Worm (Caenorhabditis elegans) whole organism, young adult: ENCODE data around the gene kin-26.

Experiments
- B0336.3 ChIP-seq: fragments of 200-800 bp; sonication (Bioruptor generic); IDR thresholded peaks from 2 replicates; pipeline ENCODE4 v1.3.6; 2022; ENCODE audit warnings: missing genetic modification characterization, missing compliant biosample characterization
- C06A6.2 ChIP-seq: fragments of 200-800 bp; sonication (Bioruptor generic); conservative IDR thresholded peaks from 2 replicates; pipeline ENCODE4 v1.3.6; 2022; ENCODE audit warnings: missing genetic modification characterization, missing compliant biosample characterization
- F23B12.7 ChIP-seq: sonication (generic microtip); optimal IDR thresholded peaks from 2 replicates; lab custom pipeline; 2017; ENCODE audit warnings: missing genetic modification characterization, mild to moderate bottlenecking, missing compliant biosample characterization, antibody characterized with exemption, moderate library complexity; ENCODE audit not compliant: insufficient read depth
- F33H1.4 ChIP-seq: fragments of 200-800 bp; sonication (Bioruptor generic); IDR thresholded peaks from 2 replicates; pipeline ENCODE4 v1.3.6; 2022; ENCODE audit warnings: missing genetic modification reagents, missing genetic modification characterization, missing compliant biosample characterization
- F57C9.4 ChIP-seq: sonication (generic microtip); optimal IDR thresholded peaks from 2 replicates; lab custom pipeline; 2017; ENCODE audit warnings: mild to moderate bottlenecking, missing genetic modification characterization, missing compliant biosample characterization
- K12H6.12 ChIP-seq: fragments of 200-800 bp; sonication (Bioruptor generic); optimal IDR thresholded peaks from 2 replicates; lab custom pipeline; 2018; ENCODE audit warnings: mild to moderate bottlenecking, missing genetic modification characterization, missing compliant biosample characterization
- Y79H2A.3 ChIP-seq: fragments of 200-800 bp; sonication (Bioruptor generic); conservative IDR thresholded peaks from 2 replicates; pipeline ENCODE4 v1.3.6; 2022; ENCODE audit warnings: missing genetic modification reagents, missing genetic modification characterization, missing compliant biosample characterization
- Y95B8A.8 ChIP-seq: fragments of 200-800 bp; sonication (Bioruptor generic); IDR thresholded peaks from 2 replicates; pipeline ENCODE4 v1.3.6; 2022; ENCODE audit warnings: missing genetic modification reagents, missing genetic modification characterization, missing compliant biosample characterization
- atf-7 ChIP-seq: sonication (generic microtip); optimal IDR thresholded peaks from 2 replicates; lab custom pipeline; 2017; ENCODE audit warnings: mild to moderate bottlenecking, missing genetic modification characterization, missing compliant biosample characterization
- bed-1 ChIP-seq: fragments of 200-800 bp; sonication (Bioruptor generic); IDR thresholded peaks from 2 replicates; pipeline ENCODE4 v1.3.6; 2022; ENCODE audit warnings: missing genetic modification reagents, missing genetic modification characterization, missing compliant biosample characterization
- bed-2 ChIP-seq: fragments of 200-800 bp; sonication (Bioruptor generic); IDR thresholded peaks from 2 replicates; pipeline ENCODE4 v1.3.6; 2022; ENCODE audit warnings: missing genetic modification reagents, missing genetic modification characterization, missing compliant biosample characterization
- ccch-3 ChIP-seq: fragments of 200-800 bp; sonication (Bioruptor generic); optimal IDR thresholded peaks from 2 replicates; lab custom pipeline; 2018; ENCODE audit warnings: mild to moderate bottlenecking, missing genetic modification characterization, missing compliant biosample characterization
- ceh-100 ChIP-seq: fragments of 200-800 bp; sonication (Bioruptor generic); IDR thresholded peaks from 2 replicates; pipeline ENCODE4 v1.3.6; 2022; ENCODE audit warnings: missing genetic modification reagents, missing genetic modification characterization, missing compliant biosample characterization
- ceh-40 ChIP-seq: fragments of 200-800 bp; sonication (Bioruptor generic); IDR thresholded peaks from 2 replicates; pipeline ENCODE4 v1.3.6; 2022; ENCODE audit warnings: missing genetic modification characterization, missing compliant biosample characterization
- chd-7 ChIP-seq: sonication (generic microtip); optimal IDR thresholded peaks from 2 replicates; lab custom pipeline; 2016; ENCODE audit warnings: mild to moderate bottlenecking, missing genetic modification characterization, moderate library complexity, missing compliant biosample characterization
- efl-1 ChIP-seq: fragments of 150-350 bp; optimal IDR thresholded peaks from 2 replicates; lab custom pipeline; 2014; ENCODE audit warnings: missing biosample characterization, missing genetic modification reagents, missing genetic modification characterization
- egrh-3 ChIP-seq: fragments of 200-800 bp; sonication (Bioruptor generic); IDR thresholded peaks from 2 replicates; pipeline ENCODE4 v1.3.6; 2022; ENCODE audit warnings: missing genetic modification reagents, missing genetic modification characterization, missing compliant biosample characterization
- hmg-1.2 ChIP-seq: fragments of 200-800 bp; sonication (Bioruptor generic); IDR thresholded peaks from 2 replicates; pipeline ENCODE4 v1.3.6; 2022; ENCODE audit warnings: missing genetic modification reagents, missing genetic modification characterization, missing compliant biosample characterization
- let-607 ChIP-seq, 2 experiments: fragments of 200-800 bp in 1 of 2; sonication (Bioruptor generic) in 1 of 2; sonication (generic microtip) in 1 of 2; optimal IDR thresholded peaks; 2 replicates each; lab custom pipeline; 2016 to 2018; ENCODE audit warnings: mild to moderate bottlenecking in 2 of 2, missing compliant biosample characterization in 2 of 2, missing genetic modification characterization in 2 of 2, moderate library complexity in 2 of 2, missing genotype in 1 of 2
- lin-35 ChIP-seq, 3 experiments: fragments of 150-350 bp in 2 of 3; sonication (generic microtip) in 1 of 3; optimal IDR thresholded peaks; 2 replicates each; lab custom pipeline; 2014 to 2018; ENCODE audit warnings: missing biosample characterization in 3 of 3, missing genetic modification characterization in 3 of 3, missing genetic modification reagents in 3 of 3
- lin-40 ChIP-seq: sonication (generic microtip); optimal IDR thresholded peaks from 2 replicates; lab custom pipeline; 2016; ENCODE audit warnings: missing genetic modification characterization, mild to moderate bottlenecking, missing compliant biosample characterization, missing genotype, missing genetic modification reagents
- lin-54 ChIP-seq: fragments of 200-800 bp; sonication (Bioruptor generic); optimal IDR thresholded peaks from 2 replicates; lab custom pipeline; 2018; ENCODE audit warnings: mild to moderate bottlenecking, missing genetic modification characterization, missing compliant biosample characterization
- lir-1 ChIP-seq: fragments of 200-800 bp; sonication (Bioruptor generic); conservative IDR thresholded peaks from 2 replicates; pipeline ENCODE4 v1.3.6; 2022; ENCODE audit warnings: missing genetic modification reagents, missing genetic modification characterization, missing compliant biosample characterization
- madf-3 ChIP-seq: fragments of 200-800 bp; sonication (Bioruptor generic); IDR thresholded peaks from 2 replicates; pipeline ENCODE4 v1.3.6; 2022; ENCODE audit warnings: missing genetic modification reagents, missing genetic modification characterization, missing compliant biosample characterization
- mes-4 ChIP-seq: sonication (generic microtip); optimal IDR thresholded peaks from 2 replicates; lab custom pipeline; 2016; ENCODE audit warnings: missing genotype, missing genetic modification characterization, missing compliant biosample characterization
- nhr-120 ChIP-seq: fragments of 200-800 bp; sonication (Bioruptor generic); IDR thresholded peaks from 2 replicates; pipeline ENCODE4 v1.3.6; 2022; ENCODE audit warnings: missing genetic modification characterization, missing compliant biosample characterization
- nhr-27 ChIP-seq: fragments of 200-800 bp; sonication (Bioruptor generic); optimal IDR thresholded peaks from 2 replicates; lab custom pipeline; 2018; ENCODE audit warnings: mild to moderate bottlenecking, missing genetic modification characterization, moderate library complexity, missing compliant biosample characterization
- nhr-80 ChIP-seq: sonication (generic microtip); optimal IDR thresholded peaks from 2 replicates; lab custom pipeline; 2016; ENCODE audit warnings: missing genetic modification characterization, missing compliant biosample characterization
- rpc-1 ChIP-seq, 2 experiments: fragments of 150-350 bp in 1 of 2; sonication (generic microtip) in 1 of 2; optimal IDR thresholded peaks; 2 replicates each; lab custom pipeline; 2014 to 2018; ENCODE audit warnings: missing biosample characterization in 1 of 2, missing genetic modification characterization in 1 of 2, missing genetic modification reagents in 1 of 2, missing genotype in 1 of 2
- sdz-38 ChIP-seq: sonication (generic microtip); optimal IDR thresholded peaks from 2 replicates; lab custom pipeline; 2016; ENCODE audit warnings: missing genotype, missing genetic modification characterization, missing compliant biosample characterization
- snpc-4 ChIP-seq, 5 experiments: fragments of 150-350 bp in 1 of 5; sonication (generic microtip) in 4 of 5; optimal IDR thresholded peaks; 2 replicates each; lab custom pipeline; 2014 to 2018; ENCODE audit warnings: missing genetic modification characterization in 5 of 5, missing biosample characterization in 3 of 5, antibody characterized with exemption in 2 of 5, mild to moderate bottlenecking in 2 of 5, missing compliant biosample characterization in 2 of 5, missing genotype in 2 of 5, moderate library complexity in 2 of 5, missing genetic modification reagents in 1 of 5
- sptf-2 ChIP-seq: fragments of 200-800 bp; sonication (Bioruptor generic); optimal IDR thresholded peaks from 2 replicates; lab custom pipeline; 2018; ENCODE audit warnings: mild to moderate bottlenecking, missing genetic modification characterization, missing compliant biosample characterization
- tbp1 ChIP-seq: fragments of 200-800 bp; sonication (Bioruptor generic); optimal IDR thresholded peaks from 2 replicates; lab custom pipeline; 2018; ENCODE audit warnings: mild to moderate bottlenecking, missing genetic modification characterization, missing compliant biosample characterization
- unc-62 ChIP-seq: fragments of 150-350 bp; optimal IDR thresholded peaks from 2 replicates; lab custom pipeline; 2014; ENCODE audit warnings: missing biosample characterization, missing genetic modification reagents, missing genetic modification characterization
- ztf-18 ChIP-seq: sonication (generic microtip); optimal IDR thresholded peaks from 2 replicates; lab custom pipeline; 2016; ENCODE audit warnings: missing genotype, mild to moderate bottlenecking, missing genetic modification characterization, missing compliant biosample characterization
- ztf-28 ChIP-seq: fragments of 200-800 bp; sonication (Bioruptor generic); IDR thresholded peaks from 2 replicates; pipeline ENCODE4 v1.3.6; 2022; ENCODE audit warnings: missing genetic modification reagents, missing genetic modification characterization, missing compliant biosample characterization
- ztf-3 ChIP-seq: fragments of 200-800 bp; sonication (Bioruptor generic); optimal IDR thresholded peaks from 2 replicates; lab custom pipeline; 2018; ENCODE audit warnings: mild to moderate bottlenecking, missing genetic modification characterization, missing compliant biosample characterization

kin-26 gene

ce11 chrIV:7902221-7902904 is 24.7 kb upstream of the kin-26 start, which contains the start of gene arp-11 (continued):
- TF ChIP-seq B0336.3 (GFP tag; lab: Robert Waterston, UW) (0 out of 2 replicates have a peak, but pooled peaks have one; percentile 22), nhr-120 (GFP tag; lab: Robert Waterston, UW) (no peak), let-607 (tag; optimal IDR thresholded peaks at IDR 0.05; lab: Kevin White, UChicago) (peak in 1 of 2 experiments; percentile 1), Y79H2A.3 (GFP tag; lab: Robert Waterston, UW) (no peak), tbp1 (GFP tag; lab: Kevin White, UChicago) (peak; percentile 45), sptf-2 (no peak), efl-1 (GFP tag; lab: Kevin White, UChicago) (peak; percentile 26), lir-1 (GFP tag; lab: Robert Waterston, UW) (no peak), ztf-18 (tag; lab: Kevin White, UChicago) (no peak), mes-4 (tag; lab: Kevin White, UChicago) (no peak), F23B12.7 (peak; percentile 55), C06A6.2 (no peak), K12H6.12 (no peak), ccch-3 (GFP tag; lab: Kevin White, UChicago) (no peak), lin-40 (tag; lab: Kevin White, UChicago) (peak; percentile 60), snpc-4 (GFP tag; optimal IDR thresholded peaks at IDR 0.05; lab: Kevin White, UChicago) (no peak), snpc-4 (tag; optimal IDR thresholded peaks at IDR 0.05; lab: Kevin White, UChicago) (peak in 3 of 4 experiments; percentile 50 to 59 (median 51)), F57C9.4 (no peak), ceh-100 (no peak), ceh-40 (GFP tag; lab: Robert Waterston, UW) (no peak), hmg-1.2 (GFP tag; lab: Robert Waterston, UW) (peak; percentile 31; the same call in 1 of the 2 replicates), F33H1.4 (GFP tag; lab: Robert Waterston, UW) (peak; percentile 26; the same call in 1 of the 2 replicates), atf-7 (peak; percentile 96), lin-54 (peak; percentile 61)
- TF ChIP-seq, all 124 proteins: peak for 24

ce11 chrIV:7898489-7898888 is 20.8 kb upstream of the kin-26 start:
- TF ChIP-seq unc-62 (GFP tag; lab: Kevin White, UChicago) (no peak), nhr-80 (tag; lab: Kevin White, UChicago) (peak; percentile 70)

- no peak for TF ChIP-seq bed-1 (GFP tag; lab: Robert Waterston, UW)
- no peak for TF ChIP-seq nhr-27 (tag; lab: Kevin White, UChicago)
- TF ChIP-seq B0336.3 (GFP tag; lab: Robert Waterston, UW): no peak
- no peak for TF ChIP-seq rpc-1 (optimal IDR thresholded peaks at IDR 0.05; lab: Kevin White, UChicago)
- no peak for TF ChIP-seq rpc-1 (tag; optimal IDR thresholded peaks at IDR 0.05; lab: Kevin White, UChicago)
- TF ChIP-seq madf-3: no peak
- no peak for TF ChIP-seq chd-7 (tag; lab: Kevin White, UChicago)
- no peak for TF ChIP-seq ztf-3 (GFP tag; lab: Kevin White, UChicago)
- TF ChIP-seq, all 124 proteins: peak for 0
Measured at ce11 chrIV:7897953-7898352, 20.3 kb upstream of the kin-26 start.

- no peak for TF ChIP-seq egrh-3
- no peak for TF ChIP-seq lin-35 (GFP tag; optimal IDR thresholded peaks at IDR 0.05; lab: Kevin White, UChicago)
- no peak for TF ChIP-seq sdz-38
- TF ChIP-seq Y95B8A.8 (GFP tag; lab: Robert Waterston, UW): no peak
- no peak for TF ChIP-seq bed-2 (GFP tag; lab: Robert Waterston, UW)
- TF ChIP-seq atf-7: peak; percentile 14
- TF ChIP-seq madf-3: no peak
- no peak for TF ChIP-seq ztf-28 (GFP tag; lab: Robert Waterston, UW)
Measured at ce11 chrIV:7897443-7897842, 19.8 kb upstream of the kin-26 start, which contains the start of gene ilys-4. Gene ilys-4 (minus strand): TSS chrIV:7897543.
